Worm (Caenorhabditis elegans) whole organism, L2 larva: ENCODE results near the gene dct-5.
A peak's percentile ranks its signal among the peaks of the same experiment; 100 is the strongest.

Source experiments
- F13H6.1 ChIP-seq: sonication (generic microtip); optimal IDR thresholded peaks from 2 replicates; lab custom pipeline; 2016; ENCODE audit warnings: missing genetic modification characterization, missing compliant biosample characterization
- R02D3.7 ChIP-seq: fragments of 150-350 bp; optimal IDR thresholded peaks from 2 replicates; lab custom pipeline; 2014; ENCODE audit warnings: missing biosample characterization, missing genetic modification characterization
- Y55F3AM.14 ChIP-seq: fragments of 200-800 bp; sonication (Bioruptor generic); optimal IDR thresholded peaks from 2 replicates; lab custom pipeline; 2018; ENCODE audit warnings: mild to moderate bottlenecking, missing genetic modification characterization, missing compliant biosample characterization
- alr-1 ChIP-seq: fragments of 150-350 bp; optimal IDR thresholded peaks from 2 replicates; lab custom pipeline; 2014; ENCODE audit warnings: missing biosample characterization, missing genetic modification characterization
- aly-2 ChIP-seq: fragments of 150-350 bp; optimal IDR thresholded peaks from 2 replicates; lab custom pipeline; 2014; ENCODE audit warnings: missing biosample characterization, missing genetic modification characterization
- ama-1 ChIP-seq: fragments of 150-350 bp; optimal IDR thresholded peaks from 2 replicates; lab custom pipeline; 2018; ENCODE audit warnings: inconsistent platforms
- blmp-1 ChIP-seq: sonication (generic microtip); optimal IDR thresholded peaks from 2 replicates; lab custom pipeline; 2017; ENCODE audit warnings: missing genetic modification characterization, mild to moderate bottlenecking, missing compliant biosample characterization, antibody characterized with exemption, moderate library complexity; ENCODE audit not compliant: insufficient read depth
- ceh-82 ChIP-seq: fragments of 150-350 bp; optimal IDR thresholded peaks from 2 replicates; lab custom pipeline; 2014; ENCODE audit warnings: missing biosample characterization, missing genetic modification characterization
- dmd-4 ChIP-seq: sonication (generic microtip); optimal IDR thresholded peaks from 2 replicates; lab custom pipeline; 2017; ENCODE audit warnings: missing biosample characterization, missing genetic modification characterization
- egl-27 ChIP-seq: sonication (generic microtip); optimal IDR thresholded peaks from 3 replicates; lab custom pipeline; 2017; ENCODE audit warnings: missing biosample characterization, missing genetic modification reagents, missing genetic modification characterization
- elt-1 ChIP-seq: fragments of 150-350 bp; optimal IDR thresholded peaks from 2 replicates; lab custom pipeline; 2014; ENCODE audit warnings: missing biosample characterization, missing genetic modification characterization
- elt-3 ChIP-seq: sonication (generic microtip); optimal IDR thresholded peaks from 2 replicates; lab custom pipeline; 2017; ENCODE audit warnings: missing biosample characterization, missing genetic modification characterization
- fos-1 ChIP-seq: fragments of 150-350 bp; optimal IDR thresholded peaks from 2 replicates; lab custom pipeline; 2014; ENCODE audit warnings: missing biosample characterization, missing genetic modification characterization
- gmeb-1 ChIP-seq: fragments of 150-350 bp; optimal IDR thresholded peaks from 2 replicates; lab custom pipeline; 2014; ENCODE audit warnings: missing biosample characterization, missing genetic modification characterization
- lin-11 ChIP-seq: fragments of 150-350 bp; sonication (generic microtip); optimal IDR thresholded peaks from 2 replicates; lab custom pipeline; 2014; ENCODE audit warnings: missing biosample characterization, missing genetic modification characterization, inconsistent platforms, mixed read lengths
- lsy-2 ChIP-seq, 2 experiments: fragments of 150-350 bp in 1 of 2; sonication (generic microtip) in 1 of 2; optimal IDR thresholded peaks; 2 replicates each; lab custom pipeline; 2014 to 2017; ENCODE audit warnings: missing biosample characterization in 2 of 2, missing genetic modification characterization in 2 of 2
- mab-5 ChIP-seq: fragments of 150-350 bp; optimal IDR thresholded peaks from 2 replicates; lab custom pipeline; 2014; ENCODE audit warnings: missing biosample characterization, missing genetic modification characterization
- mbf-1 ChIP-seq: sonication (generic microtip); optimal IDR thresholded peaks from 2 replicates; lab custom pipeline; 2017; ENCODE audit warnings: missing biosample characterization, missing genetic modification characterization
- mdl-1 ChIP-seq, 2 experiments: fragments of 150-350 bp in 1 of 2; sonication (generic microtip) in 1 of 2; optimal IDR thresholded peaks; 2 replicates each; lab custom pipeline; 2017; ENCODE audit warnings: missing biosample characterization in 2 of 2, missing genetic modification characterization in 2 of 2
- nhr-10 ChIP-seq: sonication (generic microtip); optimal IDR thresholded peaks from 2 replicates; lab custom pipeline; 2017; ENCODE audit warnings: missing biosample characterization, missing genetic modification characterization
- nhr-11 ChIP-seq: fragments of 150-350 bp; optimal IDR thresholded peaks from 2 replicates; lab custom pipeline; 2014; ENCODE audit warnings: missing biosample characterization, missing genetic modification characterization
- nhr-12 ChIP-seq: fragments of 150-350 bp; optimal IDR thresholded peaks from 2 replicates; lab custom pipeline; 2014; ENCODE audit warnings: missing biosample characterization, missing genetic modification characterization
- nhr-129 ChIP-seq: fragments of 150-350 bp; optimal IDR thresholded peaks from 2 replicates; lab custom pipeline; 2014; ENCODE audit warnings: missing biosample characterization, missing genetic modification characterization
- nhr-21 ChIP-seq: fragments of 150-350 bp; optimal IDR thresholded peaks from 2 replicates; lab custom pipeline; 2014; ENCODE audit warnings: missing biosample characterization, missing genetic modification characterization
- nhr-23 ChIP-seq: fragments of 150-350 bp; optimal IDR thresholded peaks from 2 replicates; lab custom pipeline; 2014; ENCODE audit warnings: missing biosample characterization, missing genetic modification reagents, missing genetic modification characterization
- nhr-25 ChIP-seq: fragments of 150-350 bp; sonication (generic microtip); optimal IDR thresholded peaks from 3 replicates; lab custom pipeline; 2014; ENCODE audit warnings: missing biosample characterization, missing genetic modification characterization
- nhr-77 ChIP-seq: fragments of 150-350 bp; optimal IDR thresholded peaks from 2 replicates; lab custom pipeline; 2014; ENCODE audit warnings: missing biosample characterization, missing genetic modification characterization
- skn-1 ChIP-seq: sonication (generic microtip); optimal IDR thresholded peaks from 2 replicates; lab custom pipeline; 2017; ENCODE audit warnings: missing biosample characterization, missing genetic modification characterization
- sma-3 ChIP-seq: sonication (generic microtip); optimal IDR thresholded peaks from 2 replicates; lab custom pipeline; 2016; ENCODE audit warnings: missing genetic modification reagents, missing genetic modification characterization, missing compliant biosample characterization
- snpc-4 ChIP-seq: fragments of 150-350 bp; optimal IDR thresholded peaks from 2 replicates; lab custom pipeline; 2014; ENCODE audit warnings: missing biosample characterization, missing genetic modification characterization
- ztf-1 ChIP-seq: fragments of 200-800 bp; sonication (Bioruptor generic); conservative IDR thresholded peaks from 2 replicates; pipeline ENCODE4 v1.3.6; 2022; ENCODE audit warnings: missing genetic modification characterization, missing compliant biosample characterization
- ztf-11 ChIP-seq: sonication (generic microtip); optimal IDR thresholded peaks from 2 replicates; lab custom pipeline; 2017; ENCODE audit warnings: missing biosample characterization, missing genetic modification characterization
- ztf-4 ChIP-seq: fragments of 150-350 bp; optimal IDR thresholded peaks from 2 replicates; lab custom pipeline; 2014; ENCODE audit warnings: missing biosample characterization, missing genetic modification characterization

dct-5 gene

ce11 chrII:5458683-5459410 lies 22.1 kb upstream of the dct-5 start:
- TF ChIP-seq nhr-25 (tag; lab: Kevin White, UChicago) (no peak), mab-5 (tag; lab: Kevin White, UChicago) (no peak), blmp-1 (peak; percentile 54), mdl-1 (tag; optimal IDR thresholded peaks at IDR 0.05; lab: Kevin White, UChicago) (no peak), lin-11 (tag; lab: Kevin White, UChicago) (no peak), nhr-21 (tag; lab: Kevin White, UChicago) (no peak), elt-1 (no peak), ztf-4 (no peak), egl-27 (tag; lab: Kevin White, UChicago) (no peak), alr-1 (tag; lab: Kevin White, UChicago) (no peak), elt-3 (tag; lab: Kevin White, UChicago) (no peak), nhr-10 (tag; lab: Kevin White, UChicago) (no peak), fos-1 (peak; percentile 34)

DNA sequence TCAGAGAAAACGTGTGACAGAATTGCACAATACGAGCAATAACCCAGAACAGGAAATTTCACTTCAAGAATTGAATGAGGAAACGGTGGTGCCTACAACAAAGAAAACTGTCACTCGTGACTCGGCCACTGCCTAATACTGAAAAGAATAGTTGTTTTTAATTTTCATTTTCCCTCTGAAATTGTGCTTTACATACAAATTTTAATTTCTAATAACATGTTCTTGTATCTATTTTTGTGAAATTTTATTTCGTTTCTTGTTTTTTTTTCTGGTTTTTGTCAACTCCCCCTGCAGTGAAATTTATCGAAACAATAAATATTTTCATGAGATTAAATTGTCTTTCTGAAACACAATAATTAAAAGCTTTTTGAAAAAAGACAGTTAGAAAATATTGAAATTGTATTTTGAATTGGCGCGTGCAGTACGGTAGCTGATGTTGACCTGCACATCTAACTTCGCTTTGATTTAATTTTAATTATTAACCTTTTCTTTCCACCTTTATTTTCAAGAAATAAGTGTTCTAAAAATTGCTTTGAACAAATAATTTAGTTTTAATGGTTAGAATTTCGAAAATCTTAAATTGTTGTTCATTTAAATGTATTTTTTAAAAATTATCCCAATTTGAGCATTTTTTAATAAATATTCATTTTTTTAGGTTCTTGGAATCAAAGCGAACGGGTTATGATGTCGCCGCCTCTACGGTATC lies 19.1 kb upstream of the dct-5 start, which contains the start of gene daz-1:
daz-1 (plus strand) TSS at position 656 of the 706 bp plus-strand sequence.
- TF ChIP-seq ztf-11 = no peak
- TF ChIP-seq ztf-1 = no peak
- TF ChIP-seq blmp-1 = no peak
- no peak for TF ChIP-seq Y55F3AM.14 (GFP tag; lab: Kevin White, UChicago)
- TF ChIP-seq nhr-77 (tag; lab: Kevin White, UChicago) = no peak
- no peak for TF ChIP-seq elt-3 (tag; lab: Kevin White, UChicago)
- TF ChIP-seq nhr-12 = no peak
- no peak for TF ChIP-seq aly-2 (tag; lab: Kevin White, UChicago)
- no peak for TF ChIP-seq F13H6.1 (tag; lab: Kevin White, UChicago)
- no peak for TF ChIP-seq gmeb-1 (tag; lab: Kevin White, UChicago)
- no peak for TF ChIP-seq snpc-4
- no peak for TF ChIP-seq ama-1 (lab: Kevin White, UChicago)

ce11 chrII:5453547-5453946 lies 16.8 kb upstream of the dct-5 start, which contains the start of gene dhs-5:
dhs-5 (plus strand) TSS chrII:5453847.
- TF ChIP-seq R02D3.7 (tag; lab: Kevin White, UChicago) (no peak), nhr-129 (tag; lab: Kevin White, UChicago) (no peak), nhr-25 (tag; lab: Kevin White, UChicago) (no peak)

DNA sequence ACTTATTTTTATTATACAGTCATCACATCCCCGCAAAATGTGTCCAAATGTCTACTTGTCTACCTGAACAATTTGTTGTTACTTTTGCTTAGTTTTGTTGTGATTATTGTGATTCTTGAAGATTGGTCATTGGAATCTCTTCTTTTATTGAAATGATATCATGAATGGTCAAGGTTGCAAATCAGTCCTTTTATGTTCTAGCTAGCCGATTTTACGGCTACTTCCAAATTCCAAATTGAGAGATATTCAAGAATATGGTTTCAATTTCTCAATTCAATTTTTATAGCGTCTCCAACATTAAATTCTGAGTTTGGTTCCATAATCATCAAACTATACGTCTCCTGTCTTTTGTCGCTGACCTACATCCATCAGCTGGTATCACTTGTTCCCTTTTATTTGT lies 14.5 kb upstream of the dct-5 start:
- no peak for TF ChIP-seq Y55F3AM.14 (GFP tag; lab: Kevin White, UChicago)
- TF ChIP-seq ztf-1 = no peak
- TF ChIP-seq nhr-11 (tag; lab: Kevin White, UChicago) = no peak
- no peak for TF ChIP-seq ztf-4
- TF ChIP-seq mab-5 (tag; lab: Kevin White, UChicago) = no peak
- no peak for TF ChIP-seq nhr-129 (tag; lab: Kevin White, UChicago)
- TF ChIP-seq snpc-4 = no peak
- no peak for TF ChIP-seq F13H6.1 (tag; lab: Kevin White, UChicago)
- TF ChIP-seq dmd-4 (tag; lab: Kevin White, UChicago) = no peak
- TF ChIP-seq skn-1 (tag; lab: Kevin White, UChicago) = no peak
- TF ChIP-seq lsy-2 (tag; optimal IDR thresholded peaks at IDR 0.05; lab: Kevin White, UChicago) = no peak
- TF ChIP-seq egl-27 (tag; lab: Kevin White, UChicago) = no peak
- no peak for TF ChIP-seq nhr-23 (tag; lab: Kevin White, UChicago)
- no peak for TF ChIP-seq mbf-1 (tag; lab: Kevin White, UChicago)
- TF ChIP-seq ceh-82 (tag; lab: Kevin White, UChicago) = no peak

- no peak for TF ChIP-seq gmeb-1 (tag; lab: Kevin White, UChicago)
- peak; percentile 56 for TF ChIP-seq sma-3
Measured at ce11 chrII:5449620-5450019, 12.9 kb upstream of the dct-5 start.
